Worm (Caenorhabditis elegans): Measurements from ENCODE around the gene elb-1.

DNA sequence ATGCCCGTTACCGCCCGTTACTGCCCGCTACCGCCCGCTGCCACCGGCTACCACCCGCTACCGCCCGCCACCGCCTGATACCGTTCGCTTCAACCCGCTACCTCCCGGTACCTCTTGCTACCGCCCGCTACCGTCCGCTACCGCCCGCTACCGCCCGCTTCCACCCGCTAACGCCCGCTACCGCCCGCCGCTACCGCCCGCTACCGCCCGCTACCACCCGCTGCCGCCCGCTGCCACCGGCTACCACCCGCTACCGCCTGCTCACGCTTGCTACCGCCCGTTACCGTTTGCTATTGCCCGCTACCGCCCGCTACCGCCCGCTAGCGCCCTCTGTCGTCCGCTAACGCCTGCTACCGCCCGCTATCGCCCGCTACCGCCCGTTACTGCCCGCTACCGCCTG, 17.4 kb downstream of the elb-1 start:
- no peak for TF ChIP-seq ztf-23 (GFP tag; IDR thresholded peaks at IDR 0.05)
- TF ChIP-seq flt-1 (GFP tag; IDR thresholded peaks at IDR 0.05), result no peak
- no peak for TF ChIP-seq med-1 (GFP tag; optimal IDR thresholded peaks at IDR 0.05; ENCODE audit: insufficient read depth)
- no peak for TF ChIP-seq ref-1 (GFP tag; conservative IDR thresholded peaks at IDR 0.05)
- TF ChIP-seq ztf-29 (GFP tag; IDR thresholded peaks at IDR 0.05), result no peak
- no peak; the same call in 1 of the 2 replicates for TF ChIP-seq tab-1 (GFP tag; IDR thresholded peaks at IDR 0.05)
- no peak for TF ChIP-seq T22C8.4 (GFP tag; IDR thresholded peaks at IDR 0.05)
